Worm (Caenorhabditis elegans) whole organism, L1 larva: ENCODE results near the gene spt-4.

Experiments used
- ama-1 ChIP-seq: fragments of 150-350 bp; optimal IDR thresholded peaks from 2 replicates; lab custom pipeline; 2014
- fkh-10 ChIP-seq: sonication (generic microtip); optimal IDR thresholded peaks from 2 replicates; lab custom pipeline; 2017; ENCODE audit warnings: missing biosample characterization, missing genetic modification reagents, missing genetic modification characterization
- nhr-237 ChIP-seq: fragments of 150-350 bp; optimal IDR thresholded peaks from 2 replicates; lab custom pipeline; 2014; ENCODE audit warnings: missing biosample characterization, missing genetic modification characterization
- nhr-84 ChIP-seq: sonication (generic microtip); optimal IDR thresholded peaks from 2 replicates; lab custom pipeline; 2017; ENCODE audit warnings: missing biosample characterization, missing genetic modification characterization
- skn-1 ChIP-seq: fragments of 150-350 bp; optimal IDR thresholded peaks from 2 replicates; lab custom pipeline; 2014; ENCODE audit warnings: missing biosample characterization, missing genetic modification characterization

ce11 chrIII:94759-95330 lies 25.3 kb upstream of the spt-4 start, which contains the start of gene pat-4:
- TF ChIP-seq nhr-237 (tag; lab: Kevin White, UChicago): no peak
- TF ChIP-seq ama-1 (lab: Kevin White, UChicago): no peak
- no peak for TF ChIP-seq nhr-84
- TF ChIP-seq skn-1 (tag; lab: Kevin White, UChicago): no peak
- no peak for TF ChIP-seq fkh-10
